Worm (Caenorhabditis elegans): ENCODE data around the gene F49C12.15.

- TF ChIP-seq cog-1 (tag; optimal IDR thresholded peaks at IDR 0.05) (no peak), ref-1 (GFP tag; conservative IDR thresholded peaks at IDR 0.05) (no peak), T22C8.4 (GFP tag; IDR thresholded peaks at IDR 0.05) (no peak)
Measured at ce11 chrIV:9333007-9333406, 8.8 kb downstream of the F49C12.15 start.
